Worm (Caenorhabditis elegans): ENCODE results near the gene ZK892.5.

DNA sequence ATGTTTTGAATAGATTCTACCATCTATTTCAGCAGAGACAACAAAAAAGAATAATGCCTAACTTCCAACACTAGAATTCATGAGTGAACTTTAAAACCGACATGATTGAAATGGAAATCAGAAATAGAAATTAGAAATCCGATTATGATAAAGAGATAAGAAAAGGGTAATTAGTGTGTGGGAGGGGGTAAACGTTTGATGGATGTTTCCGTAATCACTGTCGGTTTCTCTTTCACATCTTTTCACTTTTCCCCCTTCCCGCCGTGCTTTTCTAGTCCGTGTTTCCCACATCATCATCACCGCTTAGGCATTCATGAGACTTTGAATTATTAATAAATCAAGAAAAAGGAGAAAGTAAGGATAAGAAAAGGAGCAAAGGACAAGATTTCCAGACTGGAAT is 37.7 kb downstream of the ZK892.5 start:
- no peak for TF ChIP-seq ztf-18 (tag; optimal IDR thresholded peaks at IDR 0.05)
- no peak for TF ChIP-seq mcd-1 (GFP tag; IDR thresholded peaks at IDR 0.05)
- TF ChIP-seq nhr-120 (GFP tag; IDR thresholded peaks at IDR 0.05) = no peak
- TF ChIP-seq zim-3 (tag; optimal IDR thresholded peaks at IDR 0.05) = no peak
- TF ChIP-seq lag-1 (GFP tag; IDR thresholded peaks at IDR 0.05) = no peak
- no peak for TF ChIP-seq repo-1 (tag; optimal IDR thresholded peaks at IDR 0.05)

Measured in whole organism, young adult.